Fruit fly (Drosophila melanogaster) whole organism, embryonic: ENCODE results near the gene RhoGEF4.
A peak's percentile ranks its signal among the peaks of the same experiment; 100 is the strongest.

Source experiments
- Atf-2 ChIP-seq: fragments of 200-800 bp; sonication (Bioruptor generic); optimal IDR thresholded peaks from 2 replicates; lab custom pipeline; 2016; ENCODE audit warnings: missing biosample characterization, missing genetic modification characterization
- Bteb2 ChIP-seq: fragments of 200-800 bp; sonication (Bioruptor generic); optimal IDR thresholded peaks from 2 replicates; lab custom pipeline; 2016; ENCODE audit warnings: missing biosample characterization, missing genetic modification characterization
- CG10147 ChIP-seq: fragments of 200-800 bp; sonication (Bioruptor generic); optimal IDR thresholded peaks from 2 replicates; lab custom pipeline; 2019; ENCODE audit warnings: missing biosample characterization, mild to moderate bottlenecking, missing genetic modification characterization, moderate library complexity
- CG10431 ChIP-seq: fragments of 200-800 bp; sonication (Bioruptor generic); optimal IDR thresholded peaks from 3 replicates; lab custom pipeline; 2018; ENCODE audit warnings: missing biosample characterization, mild to moderate bottlenecking, missing genetic modification characterization
- CG11456 ChIP-seq: fragments of 200-800 bp; sonication (Bioruptor generic); IDR thresholded peaks from 3 replicates; pipeline ENCODE4 v1.3.6; 2022; ENCODE audit warnings: missing biosample characterization, missing genetic modification characterization
- CG11723 ChIP-seq: fragments of 200-800 bp; sonication (Bioruptor generic); optimal IDR thresholded peaks from 2 replicates; lab custom pipeline; 2017; ENCODE audit warnings: missing biosample characterization, mild to moderate bottlenecking, missing genetic modification characterization
- CG12071 ChIP-seq: fragments of 200-800 bp; sonication (Bioruptor generic); optimal IDR thresholded peaks from 3 replicates; lab custom pipeline; 2018; ENCODE audit warnings: missing biosample characterization, mild to moderate bottlenecking, missing genetic modification characterization
- CG13287 ChIP-seq: fragments of 200-800 bp; sonication (Bioruptor generic); IDR thresholded peaks from 2 replicates; pipeline ENCODE4 v1.3.6; 2022; ENCODE audit warnings: missing biosample characterization, missing genetic modification characterization; ENCODE audit not compliant: partially characterized antibody
- CG13424 ChIP-seq: fragments of 200-800 bp; sonication (Bioruptor generic); optimal IDR thresholded peaks from 2 replicates; lab custom pipeline; 2019; ENCODE audit warnings: missing biosample characterization, mild to moderate bottlenecking, missing genetic modification characterization, moderate library complexity
- CG15269 ChIP-seq: fragments of 200-800 bp; sonication (Bioruptor generic); optimal IDR thresholded peaks from 2 replicates; lab custom pipeline; 2018; ENCODE audit warnings: missing biosample characterization, mild to moderate bottlenecking, missing genetic modification characterization, moderate library complexity
- CG17328 ChIP-seq: fragments of 200-800 bp; sonication (Bioruptor generic); IDR thresholded peaks from 2 replicates; pipeline ENCODE4 v1.3.6; 2022; ENCODE audit warnings: missing biosample characterization, missing genetic modification characterization
- CG17829 ChIP-seq: fragments of 200-800 bp; optimal IDR thresholded peaks from 2 replicates; lab custom pipeline; 2019; ENCODE audit warnings: missing biosample characterization, mild to moderate bottlenecking, missing genetic modification characterization, moderate library complexity
- CG17912 ChIP-seq: fragments of 200-800 bp; sonication (Bioruptor generic); optimal IDR thresholded peaks from 2 replicates; lab custom pipeline; 2018; ENCODE audit warnings: missing biosample characterization, mild to moderate bottlenecking, missing genetic modification characterization
- CG30403 ChIP-seq: fragments of 200-800 bp; sonication (Bioruptor generic); optimal IDR thresholded peaks from 3 replicates; lab custom pipeline; 2016; ENCODE audit warnings: missing biosample characterization, missing genetic modification characterization
- CG31365 ChIP-seq: fragments of 200-800 bp; sonication (Bioruptor generic); optimal IDR thresholded peaks from 2 replicates; lab custom pipeline; 2018; ENCODE audit warnings: missing biosample characterization, mild to moderate bottlenecking, missing genetic modification characterization
- CG31388 ChIP-seq: fragments of 200-800 bp; sonication (Bioruptor generic); optimal IDR thresholded peaks from 2 replicates; lab custom pipeline; 2016; ENCODE audit warnings: missing biosample characterization, missing genetic modification characterization
- CG6272 ChIP-seq: fragments of 200-800 bp; sonication (Bioruptor generic); IDR thresholded peaks from 2 replicates; pipeline ENCODE4 v1.3.6; 2022; ENCODE audit warnings: missing biosample characterization, missing genetic modification characterization
- CG6791 ChIP-seq: fragments of 200-800 bp; sonication (Bioruptor generic); IDR thresholded peaks from 3 replicates; pipeline ENCODE4 v1.3.6; 2022; ENCODE audit warnings: missing biosample characterization, missing genetic modification characterization; ENCODE audit not compliant: partially characterized antibody
- CG6854 ChIP-seq: fragments of 200-800 bp; sonication (Bioruptor generic); optimal IDR thresholded peaks from 3 replicates; lab custom pipeline; 2017; ENCODE audit warnings: missing biosample characterization, mild to moderate bottlenecking, missing genetic modification characterization
- CG7357 ChIP-seq: fragments of 200-800 bp; sonication (Bioruptor generic); IDR thresholded peaks from 3 replicates; pipeline ENCODE4 v1.3.6; 2022; ENCODE audit warnings: missing biosample characterization, missing genetic modification characterization
- CG7839 ChIP-seq: fragments of 200-800 bp; sonication (Bioruptor generic); optimal IDR thresholded peaks from 3 replicates; lab custom pipeline; 2018; ENCODE audit warnings: missing biosample characterization, mild to moderate bottlenecking, missing genetic modification characterization, moderate library complexity
- CG7963 ChIP-seq: fragments of 200-800 bp; sonication (Bioruptor generic); IDR thresholded peaks from 3 replicates; pipeline ENCODE4 v1.3.6; 2022; ENCODE audit warnings: missing biosample characterization, missing genetic modification characterization; ENCODE audit not compliant: partially characterized antibody
- Doc2 ChIP-seq: fragments of 200-800 bp; sonication (Bioruptor generic); IDR thresholded peaks from 2 replicates; pipeline ENCODE4 v1.3.6; 2022; ENCODE audit warnings: missing biosample characterization, missing genetic modification characterization
- HLHmδ ChIP-seq: fragments of 200-800 bp; sonication (Bioruptor generic); optimal IDR thresholded peaks from 2 replicates; lab custom pipeline; 2018; ENCODE audit warnings: missing biosample characterization, mild to moderate bottlenecking, missing genetic modification characterization, moderate library complexity
- HmgZ ChIP-seq: fragments of 200-800 bp; sonication (Bioruptor generic); optimal IDR thresholded peaks from 2 replicates; lab custom pipeline; 2018; ENCODE audit warnings: missing biosample characterization, mild to moderate bottlenecking, missing genetic modification characterization
- MBD-R2 ChIP-seq: fragments of 200-800 bp; sonication (Bioruptor generic); IDR thresholded peaks from 2 replicates; pipeline ENCODE4 v1.3.6; 2022; ENCODE audit warnings: missing biosample characterization, missing genetic modification characterization
- Mad ChIP-seq: fragments of 200-800 bp; sonication (Bioruptor generic); optimal IDR thresholded peaks from 2 replicates; lab custom pipeline; 2016; ENCODE audit warnings: missing biosample characterization, missing genetic modification characterization
- Myb ChIP-seq: fragments of 200-800 bp; sonication (Bioruptor generic); optimal IDR thresholded peaks from 2 replicates; lab custom pipeline; 2016; ENCODE audit warnings: missing biosample characterization, missing genetic modification characterization
- Ravus ChIP-seq: fragments of 200-800 bp; sonication (Bioruptor generic); IDR thresholded peaks from 2 replicates; pipeline ENCODE4 v1.3.6; 2022; ENCODE audit warnings: missing biosample characterization, missing genetic modification characterization
- abd-A ChIP-seq: fragments of 200-800 bp; sonication (Bioruptor generic); optimal IDR thresholded peaks from 3 replicates; lab custom pipeline; 2019; ENCODE audit warnings: missing biosample characterization, mild to moderate bottlenecking, missing genetic modification characterization, moderate library complexity
- ase ChIP-seq: fragments of 200-800 bp; sonication (Bioruptor generic); IDR thresholded peaks from 3 replicates; pipeline ENCODE4 v1.3.6; 2022; ENCODE audit warnings: missing biosample characterization, missing genetic modification characterization
- bcd ChIP-seq: fragments of 200-800 bp; sonication (Bioruptor generic); optimal IDR thresholded peaks from 2 replicates; lab custom pipeline; 2017; ENCODE audit warnings: missing biosample characterization, mild to moderate bottlenecking, missing genetic modification characterization
- bigmax ChIP-seq: fragments of 200-800 bp; sonication (Bioruptor generic); optimal IDR thresholded peaks from 2 replicates; lab custom pipeline; 2018; ENCODE audit warnings: missing biosample characterization, mild to moderate bottlenecking, missing genetic modification characterization
- chinmo ChIP-seq: fragments of 200-800 bp; sonication (Bioruptor generic); IDR thresholded peaks from 4 replicates; pipeline ENCODE4 v1.3.6; 2022; ENCODE audit warnings: missing biosample characterization, missing genetic modification characterization; ENCODE audit not compliant: partially characterized antibody
- eve ChIP-seq, 2 experiments: fragments of >200 bp; optimal IDR thresholded peaks; 2 replicates each; lab custom pipeline; 2017; ENCODE audit warnings: missing biosample characterization in 2 of 2, missing genetic modification characterization in 2 of 2
- fd96Cb ChIP-seq: fragments of 200-800 bp; sonication (Bioruptor generic); optimal IDR thresholded peaks from 2 replicates; lab custom pipeline; 2018; ENCODE audit warnings: missing biosample characterization, mild to moderate bottlenecking, missing genetic modification characterization, moderate library complexity
- her ChIP-seq: fragments of 200-800 bp; sonication (Bioruptor generic); optimal IDR thresholded peaks from 2 replicates; lab custom pipeline; 2016; ENCODE audit warnings: missing biosample characterization, missing genetic modification characterization
- lov ChIP-seq, 2 experiments: fragments of 200-800 bp in 1 of 2; fragments of >200 bp in 1 of 2; sonication (Bioruptor generic) in 1 of 2; IDR thresholded peaks in 1 of 2; optimal IDR thresholded peaks in 1 of 2; 2 replicates in 1 of 2; 3 replicates in 1 of 2; pipeline versions ENCODE4 v1.3.6 to Lab custom; 2017 to 2022; ENCODE audit warnings: missing biosample characterization in 1 of 2, missing genetic modification characterization in 1 of 2
- nerfin-2 ChIP-seq: fragments of 200-800 bp; sonication (Bioruptor generic); IDR thresholded peaks from 2 replicates; pipeline ENCODE4 v1.3.6; 2022; ENCODE audit warnings: missing biosample characterization, missing genetic modification characterization; ENCODE audit not compliant: partially characterized antibody
- oc ChIP-seq: fragments of 200-800 bp; sonication (Bioruptor generic); optimal IDR thresholded peaks from 2 replicates; lab custom pipeline; 2018; ENCODE audit warnings: missing biosample characterization, mild to moderate bottlenecking, missing genetic modification characterization, moderate library complexity
- org-1 ChIP-seq: fragments of 200-800 bp; sonication (Bioruptor generic); optimal IDR thresholded peaks from 2 replicates; lab custom pipeline; 2017; ENCODE audit warnings: missing biosample characterization, missing genetic modification characterization
- otp ChIP-seq: fragments of 200-800 bp; sonication (Bioruptor generic); IDR thresholded peaks from 3 replicates; pipeline ENCODE4, ENCODE4 v1.3.6; 2022; ENCODE audit warnings: missing biosample characterization, missing genetic modification characterization
- psq ChIP-seq: fragments of 200-800 bp; sonication (Bioruptor generic); optimal IDR thresholded peaks from 2 replicates; lab custom pipeline; 2017; ENCODE audit warnings: missing biosample characterization, missing genetic modification characterization
- row ChIP-seq: fragments of 200-800 bp; sonication (Bioruptor generic); IDR thresholded peaks from 3 replicates; pipeline ENCODE4 v1.3.6; 2022; ENCODE audit warnings: missing biosample characterization, missing genetic modification characterization
- shn ChIP-seq: fragments of 200-800 bp; sonication (Bioruptor generic); optimal IDR thresholded peaks from 3 replicates; lab custom pipeline; 2016; ENCODE audit warnings: missing biosample characterization, missing genetic modification characterization
- tap ChIP-seq: fragments of 200-800 bp; optimal IDR thresholded peaks from 3 replicates; lab custom pipeline; 2019; ENCODE audit warnings: missing biosample characterization, mild to moderate bottlenecking, missing genetic modification characterization, moderate library complexity
- twi ChIP-seq: fragments of 200-800 bp; optimal IDR thresholded peaks from 2 replicates; lab custom pipeline; 2019; ENCODE audit warnings: missing biosample characterization, mild to moderate bottlenecking, missing genetic modification characterization, moderate library complexity
- vvl ChIP-seq: fragments of 200-800 bp; sonication (Bioruptor generic); IDR thresholded peaks from 2 replicates; pipeline ENCODE4 v1.3.6; 2022; ENCODE audit warnings: missing biosample characterization, missing genetic modification characterization
- zfh2 ChIP-seq: fragments of 200-800 bp; sonication (Bioruptor generic); optimal IDR thresholded peaks from 2 replicates; lab custom pipeline; 2016; ENCODE audit warnings: missing biosample characterization, missing genetic modification characterization

The RhoGEF4 gene

dm6 chr3L:7347984-7348631 is 24.9 kb upstream of the RhoGEF4 start, which contains the start of the genes Srp19 and qm (continued):
- TF ChIP-seq vvl (GFP tag; lab: Robert Waterston, UW) (peak; percentile 78), CG17829 (tag; lab: Kevin White, UChicago) (peak; percentile 43), org-1 (no peak), CG11723 (GFP tag; lab: Kevin White, UChicago) (no peak), CG17328 (no peak), Mad (GFP tag; lab: Kevin White, UChicago) (no peak), CG31365 (tag; lab: Kevin White, UChicago) (no peak), bcd (peak; percentile 46), CG7963 (GFP tag; lab: Robert Waterston, UW) (no peak; the same call in 2 of the 3 replicates), bigmax (GFP tag; lab: Kevin White, UChicago) (no peak), tap (tag; lab: Kevin White, UChicago) (no peak), CG6272 (GFP tag; lab: Robert Waterston, UW) (peak; percentile 34; the same call in 1 of the 2 replicates), CG31388 (GFP tag; lab: Kevin White, UChicago) (no peak), twi (tag; lab: Kevin White, UChicago) (no peak), nerfin-2 (GFP tag; lab: Robert Waterston, UW) (no peak), Bteb2 (GFP tag; lab: Kevin White, UChicago) (no peak), Doc2 (GFP tag; lab: Robert Waterston, UW) (no peak), Atf-2 (GFP tag; lab: Kevin White, UChicago) (peak; percentile 0), CG6791 (GFP tag; lab: Robert Waterston, UW) (peak; percentile 83; the same call in 2 of the 3 replicates), zfh2 (GFP tag; lab: Kevin White, UChicago) (peak; percentile 76), CG17912 (GFP tag; lab: Kevin White, UChicago) (no peak), CG13424 (tag; lab: Kevin White, UChicago) (peak; percentile 33), Myb (peak; percentile 59), HmgZ (tag; lab: Kevin White, UChicago) (peak; percentile 20), Ravus (GFP tag; lab: Robert Waterston, UW) (no peak), CG7839 (tag; lab: Kevin White, UChicago) (peak; percentile 51), CG10147 (GFP tag; lab: Kevin White, UChicago) (no peak), CG30403 (peak; percentile 84), chinmo (GFP tag; lab: Robert Waterston, UW) (peak; percentile 97), HLHmδ (peak; percentile 59), shn (GFP tag; lab: Kevin White, UChicago) (peak; percentile 23), lov (optimal IDR thresholded peaks at IDR 0.05; lab: Kevin White, UChicago) (no peak), lov (GFP tag; IDR thresholded peaks at IDR 0.05; lab: Robert Waterston, UW) (no peak), psq (GFP tag; lab: Kevin White, UChicago) (no peak), oc (no peak), eve (GFP tag; optimal IDR thresholded peaks at IDR 0.05; lab: Kevin White, UChicago) (no peak), MBD-R2 (GFP tag; lab: Robert Waterston, UW) (peak; percentile 75; the same call in 1 of the 2 replicates), CG11456 (GFP tag; lab: Robert Waterston, UW) (0 out of 3 replicates have a peak, but pooled peaks have one; percentile 41), CG10431 (GFP tag; lab: Kevin White, UChicago) (no peak), CG7357 (GFP tag; lab: Robert Waterston, UW) (no peak), CG13287 (GFP tag; lab: Robert Waterston, UW) (peak; percentile 87), abd-A (no peak), CG15269 (tag; lab: Kevin White, UChicago) (peak; percentile 15), ase (0 out of 3 replicates have a peak, but pooled peaks have one; percentile 11), fd96Cb (tag; lab: Kevin White, UChicago) (peak; percentile 30), CG12071 (peak; percentile 55), otp (GFP tag; lab: Robert Waterston, UW) (0 out of 3 replicates have a peak, but pooled peaks have one; percentile 5), row (GFP tag; lab: Robert Waterston, UW) (peak; percentile 89), her (GFP tag; lab: Kevin White, UChicago) (no peak), CG6854 (GFP tag; lab: Kevin White, UChicago) (peak; percentile 59)
